Worm (Caenorhabditis elegans) whole organism, L1 larva: ENCODE measurements around the gene F56C9.6.

Experiments used
- egl-27 ChIP-seq, 2 experiments: fragments of 150-350 bp in 1 of 2; sonication (generic microtip); optimal IDR thresholded peaks; 3 replicates each; lab custom pipeline; 2017 to 2018; ENCODE audit warnings: missing biosample characterization in 2 of 2, missing genetic modification characterization in 2 of 2, missing genetic modification reagents in 2 of 2
- lin-35 ChIP-seq, 2 experiments: fragments of 150-350 bp; optimal IDR thresholded peaks; 2 replicates each; lab custom pipeline; 2014; ENCODE audit warnings: missing biosample characterization in 2 of 2, missing genetic modification characterization in 2 of 2, missing genetic modification reagents in 2 of 2

ce11 chrIII:7285783-7286182 lies 24.8 kb downstream of the F56C9.6 start, which contains the start of gene pho-5:
- TF ChIP-seq egl-27 (tag; optimal IDR thresholded peaks at IDR 0.05; lab: Kevin White, UChicago) (no peak), lin-35 (GFP tag; optimal IDR thresholded peaks at IDR 0.05; lab: Kevin White, UChicago) (no peak)
